Fruit fly (Drosophila melanogaster) whole organism, wandering third instar larva: ENCODE measurements around the gene CG42526.

ENCODE experiments used
- Abd-B ChIP-seq: fragments of >200 bp; optimal IDR thresholded peaks from 2 replicates; lab custom pipeline; 2017; ENCODE audit warnings: missing biosample characterization, missing genetic modification characterization
- CG32264 ChIP-seq: fragments of 200-800 bp; sonication (Bioruptor generic); optimal IDR thresholded peaks from 2 replicates; lab custom pipeline; 2016; ENCODE audit warnings: missing biosample characterization, missing genetic modification characterization
- CG9705 ChIP-seq: fragments of 200-800 bp; sonication (Bioruptor generic); optimal IDR thresholded peaks from 2 replicates; lab custom pipeline; 2018; ENCODE audit warnings: missing biosample characterization, mild to moderate bottlenecking, missing genetic modification characterization
- CrebA ChIP-seq: fragments of 200-800 bp; sonication (Bioruptor generic); optimal IDR thresholded peaks from 2 replicates; lab custom pipeline; 2016; ENCODE audit warnings: missing biosample characterization, mild to moderate bottlenecking, missing genetic modification characterization, borderline replicate concordance
- Dfd ChIP-seq: fragments of >200 bp; optimal IDR thresholded peaks from 2 replicates; lab custom pipeline; 2017; ENCODE audit warnings: missing biosample characterization, missing genetic modification characterization
- Dif ChIP-seq: fragments of 200-275, 200-300 bp; sonication (Bioruptor generic); optimal IDR thresholded peaks from 2 replicates; lab custom pipeline; 2018; ENCODE audit warnings: missing biosample characterization, missing genetic modification characterization; ENCODE audit not compliant: partially characterized antibody
- HLH106 ChIP-seq: fragments of 200-800 bp; optimal IDR thresholded peaks from 3 replicates; lab custom pipeline; 2019; ENCODE audit warnings: missing biosample characterization, mild to moderate bottlenecking, missing genetic modification characterization, moderate library complexity
- Hnf4 ChIP-seq: fragments of 200-800 bp; sonication (Bioruptor generic); optimal IDR thresholded peaks from 2 replicates; lab custom pipeline; 2016; ENCODE audit warnings: missing biosample characterization, mild to moderate bottlenecking, missing genetic modification characterization
- Hr83 ChIP-seq: fragments of 200-300 bp; sonication (Bioruptor generic); optimal IDR thresholded peaks from 2 replicates; lab custom pipeline; 2016; ENCODE audit warnings: missing biosample characterization, mild to moderate bottlenecking, missing genetic modification characterization, moderate library complexity; ENCODE audit not compliant: poor library complexity, severe bottlenecking
- Jra ChIP-seq: sonication (Bioruptor generic); optimal IDR thresholded peaks from 2 replicates; lab custom pipeline; 2016; ENCODE audit warnings: missing biosample characterization, missing genetic modification characterization
- Mio ChIP-seq: sonication (Bioruptor generic); optimal IDR thresholded peaks from 2 replicates; lab custom pipeline; 2016; ENCODE audit warnings: missing biosample characterization, missing genetic modification characterization
- Myc ChIP-seq: fragments of >200 bp; optimal IDR thresholded peaks from 2 replicates; lab custom pipeline; 2017
- N ChIP-seq: fragments of >200 bp; optimal IDR thresholded peaks from 2 replicates; lab custom pipeline; 2018; ENCODE audit warnings: missing biosample characterization, missing external identifiers, missing genetic modification characterization
- OdsH ChIP-seq: fragments of 200-800 bp; sonication (Bioruptor generic); optimal IDR thresholded peaks from 2 replicates; lab custom pipeline; 2016; ENCODE audit warnings: missing biosample characterization, mild to moderate bottlenecking, missing genetic modification characterization
- Rel ChIP-seq, 2 experiments: fragments of 200-800 bp; sonication (Bioruptor generic) in 1 of 2; optimal IDR thresholded peaks; 2 replicates in 1 of 2; 3 replicates in 1 of 2; lab custom pipeline; 2016 to 2019; ENCODE audit warnings: mild to moderate bottlenecking in 2 of 2, missing biosample characterization in 2 of 2, missing genetic modification characterization in 2 of 2, moderate library complexity in 1 of 2
- Sp1 ChIP-seq: fragments of 200-800 bp; sonication (Bioruptor generic); optimal IDR thresholded peaks from 3 replicates; lab custom pipeline; 2019; ENCODE audit warnings: missing biosample characterization, mild to moderate bottlenecking, missing genetic modification characterization, moderate library complexity
- Vsx2 ChIP-seq: fragments of 200-300, 225-300 bp; sonication (Bioruptor generic); optimal IDR thresholded peaks from 2 replicates; lab custom pipeline; 2018; ENCODE audit warnings: missing biosample characterization, missing genetic modification characterization; ENCODE audit not compliant: partially characterized antibody
- br ChIP-seq: fragments of 200-800 bp; sonication (Bioruptor generic); optimal IDR thresholded peaks from 2 replicates; lab custom pipeline; 2016; ENCODE audit warnings: missing biosample characterization, missing genetic modification characterization
- brk ChIP-seq: fragments of 200-800 bp; sonication (Bioruptor generic); optimal IDR thresholded peaks from 2 replicates; lab custom pipeline; 2016; ENCODE audit warnings: missing biosample characterization, mild to moderate bottlenecking, missing genetic modification characterization
- dl ChIP-seq, 2 experiments: fragments of 175-275, 200-275 bp in 1 of 2; fragments of 200-275 bp in 1 of 2; sonication (Bioruptor generic); optimal IDR thresholded peaks; lab custom pipeline; 2018; ENCODE audit warnings: mild to moderate bottlenecking in 2 of 2, missing biosample characterization in 2 of 2, missing genetic modification characterization in 2 of 2, moderate library complexity in 2 of 2; ENCODE audit not compliant: partially characterized antibody in 2 of 2, insufficient read depth in 1 of 2
- dmrt93B ChIP-seq: fragments of 200-800 bp; sonication (Bioruptor generic); optimal IDR thresholded peaks from 2 replicates; lab custom pipeline; 2018; ENCODE audit warnings: missing biosample characterization, mild to moderate bottlenecking, missing genetic modification characterization
- dsf ChIP-seq: sonication (Bioruptor generic); optimal IDR thresholded peaks from 2 replicates; lab custom pipeline; 2016; ENCODE audit warnings: missing biosample characterization, missing genetic modification characterization, borderline replicate concordance
- ey ChIP-seq: fragments of 200-800 bp; sonication (Bioruptor generic); optimal IDR thresholded peaks from 2 replicates; lab custom pipeline; 2016; ENCODE audit warnings: missing biosample characterization, missing genetic modification characterization
- foxo ChIP-seq, 2 experiments: fragments of 200-800 bp; sonication (Bioruptor generic); optimal IDR thresholded peaks; 2 replicates in 1 of 2; 3 replicates in 1 of 2; lab custom pipeline; 2016 to 2017; ENCODE audit warnings: missing biosample characterization in 2 of 2, missing genetic modification characterization in 2 of 2
- fru ChIP-seq: fragments of 200-800 bp; sonication (Bioruptor generic); optimal IDR thresholded peaks from 3 replicates; lab custom pipeline; 2016; ENCODE audit warnings: missing biosample characterization, mild to moderate bottlenecking, missing genetic modification characterization
- h ChIP-seq: fragments of 200-800 bp; sonication (Bioruptor generic); optimal IDR thresholded peaks from 3 replicates; lab custom pipeline; 2016; ENCODE audit warnings: missing biosample characterization, mild to moderate bottlenecking, missing genetic modification characterization
- jim ChIP-seq: fragments of 175-275, 200-325 bp; sonication (Bioruptor generic); optimal IDR thresholded peaks from 2 replicates; lab custom pipeline; 2016; ENCODE audit warnings: missing biosample characterization, mild to moderate bottlenecking, missing genetic modification characterization
- lola ChIP-seq: fragments of >200 bp; optimal IDR thresholded peaks from 2 replicates; lab custom pipeline; 2017; ENCODE audit warnings: missing biosample characterization, missing genetic modification characterization
- pan ChIP-seq: fragments of >200 bp; optimal IDR thresholded peaks from 2 replicates; lab custom pipeline; 2017
- psq ChIP-seq: fragments of 200-800 bp; sonication (Bioruptor generic); optimal IDR thresholded peaks from 3 replicates; lab custom pipeline; 2017; ENCODE audit warnings: missing biosample characterization, mild to moderate bottlenecking, missing genetic modification characterization, moderate library complexity
- rgr ChIP-seq: fragments of 200-800 bp; sonication (Bioruptor generic); optimal IDR thresholded peaks from 3 replicates; lab custom pipeline; 2016; ENCODE audit warnings: missing biosample characterization, mild to moderate bottlenecking, missing genetic modification characterization
- sage ChIP-seq: fragments of 200-800 bp; sonication (Bioruptor generic); optimal IDR thresholded peaks from 2 replicates; lab custom pipeline; 2016; ENCODE audit warnings: missing biosample characterization, mild to moderate bottlenecking, missing genetic modification characterization
- sv ChIP-seq: fragments of 200-800 bp; sonication (Bioruptor generic); optimal IDR thresholded peaks from 3 replicates; lab custom pipeline; 2016; ENCODE audit warnings: missing biosample characterization, missing genetic modification characterization
- tai ChIP-seq: sonication (Bioruptor generic); optimal IDR thresholded peaks from 2 replicates; lab custom pipeline; 2016; ENCODE audit warnings: missing biosample characterization, missing genetic modification characterization
- woc ChIP-seq: sonication (Bioruptor generic); optimal IDR thresholded peaks from 2 replicates; lab custom pipeline; 2016; ENCODE audit warnings: missing biosample characterization, mild to moderate bottlenecking, missing genetic modification characterization

The CG42526 gene

DNA sequence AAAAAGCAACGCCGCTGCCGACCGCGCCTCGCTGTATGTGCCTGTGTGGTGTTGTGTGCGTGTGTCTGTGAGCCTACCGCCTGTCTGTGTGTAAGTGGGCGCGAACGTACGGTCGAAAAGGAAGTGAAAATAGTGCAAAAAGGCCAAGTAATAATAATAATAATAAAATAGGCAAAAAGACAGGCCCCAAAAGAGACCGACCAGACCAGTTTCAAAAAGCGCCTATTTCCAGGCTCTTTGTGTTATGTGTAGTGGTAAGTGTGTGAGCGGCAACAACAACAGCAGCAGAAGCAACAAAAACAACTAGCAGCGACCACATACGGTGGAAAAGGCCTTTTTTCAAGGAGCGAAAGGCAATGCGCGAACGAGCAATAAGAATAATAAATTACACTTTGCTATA lies 27.6 kb upstream of the CG42526 start:
- TF ChIP-seq Jra (GFP tag; lab: Kevin White, UChicago), result no peak
- no peak for TF ChIP-seq CG32264
- no peak for TF ChIP-seq br
- no peak for TF ChIP-seq dsf (GFP tag; lab: Kevin White, UChicago)
- TF ChIP-seq sv (GFP tag; lab: Kevin White, UChicago), result no peak
- TF ChIP-seq fru, result no peak
- no peak for TF ChIP-seq HLH106 (tag; lab: Kevin White, UChicago)
- TF ChIP-seq CrebA (GFP tag; lab: Kevin White, UChicago), result no peak
- TF ChIP-seq CG9705 (GFP tag; lab: Kevin White, UChicago), result no peak
- no peak for TF ChIP-seq Dfd (GFP tag; lab: Kevin White, UChicago)
- no peak for TF ChIP-seq foxo (GFP tag; optimal IDR thresholded peaks at IDR 0.05; lab: Kevin White, UChicago)
- no peak for TF ChIP-seq Myc (lab: Kevin White, UChicago)
- no peak for TF ChIP-seq ey (GFP tag; lab: Kevin White, UChicago)
- TF ChIP-seq pan (lab: Kevin White, UChicago), result no peak
- no peak for TF ChIP-seq brk (GFP tag; lab: Kevin White, UChicago)
- no peak for TF ChIP-seq jim (GFP tag; lab: Kevin White, UChicago)
- no peak for TF ChIP-seq Dif
- TF ChIP-seq dl (GFP tag; optimal IDR thresholded peaks at IDR 0.05; lab: Kevin White, UChicago; ENCODE audit: insufficient read depth in 1 of 2, partially characterized antibody in 2 of 2), result no peak
- TF ChIP-seq sage (GFP tag; lab: Kevin White, UChicago), result no peak
- no peak for TF ChIP-seq Mio (GFP tag; lab: Kevin White, UChicago)

DNA sequence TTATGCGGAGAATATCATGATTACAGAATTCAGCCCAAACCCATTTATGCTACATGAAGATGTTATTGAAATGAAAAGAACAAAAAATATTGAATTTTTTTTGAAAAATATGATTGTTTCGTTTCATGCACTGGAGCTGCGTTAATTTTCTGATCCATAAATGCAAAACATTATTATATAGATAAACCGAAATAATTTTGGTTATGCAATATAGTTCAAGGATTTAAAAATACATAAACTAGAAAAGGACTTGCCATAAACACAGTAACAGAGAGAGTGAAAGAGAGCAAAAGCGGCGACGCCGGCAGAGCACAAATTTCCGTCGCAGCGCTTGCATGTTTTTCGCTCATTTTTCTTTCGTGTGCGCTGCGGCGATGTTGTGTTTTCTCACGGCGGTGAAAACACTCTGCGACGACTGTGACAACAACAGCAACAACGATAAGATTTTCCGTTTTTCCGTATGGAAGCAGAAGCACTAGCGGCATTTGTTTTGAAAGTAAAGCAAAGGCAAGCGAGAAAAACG lies 27.1 kb upstream of the CG42526 start:
- TF ChIP-seq fru (peak; percentile 89), br (peak; percentile 83), Hr83 (GFP tag; lab: Kevin White, UChicago) (no peak), Abd-B (GFP tag; lab: Kevin White, UChicago) (no peak), dsf (GFP tag; lab: Kevin White, UChicago) (peak; percentile 26), Myc (lab: Kevin White, UChicago) (no peak), tai (GFP tag; lab: Kevin White, UChicago) (peak; percentile 61), Sp1 (GFP tag; lab: Kevin White, UChicago) (peak; percentile 94), sage (GFP tag; lab: Kevin White, UChicago) (peak; percentile 82), pan (lab: Kevin White, UChicago) (no peak), ey (GFP tag; lab: Kevin White, UChicago) (peak; percentile 76), CrebA (GFP tag; lab: Kevin White, UChicago) (no peak), woc (GFP tag; lab: Kevin White, UChicago) (peak; percentile 89), psq (GFP tag; lab: Kevin White, UChicago) (peak; percentile 61), N (GFP tag; lab: Kevin White, UChicago) (no peak), h (peak; percentile 89), Dfd (GFP tag; lab: Kevin White, UChicago) (no peak), OdsH (peak; percentile 78), Vsx2 (GFP tag; lab: Kevin White, UChicago) (no peak), rgr (GFP tag; lab: Kevin White, UChicago) (peak; percentile 73), sv (GFP tag; lab: Kevin White, UChicago) (peak; percentile 70), foxo (GFP tag; optimal IDR thresholded peaks at IDR 0.05; lab: Kevin White, UChicago) (peak; percentile 0 to 86), jim (GFP tag; lab: Kevin White, UChicago) (no peak), lola (GFP tag; lab: Kevin White, UChicago) (no peak), dmrt93B (GFP tag; lab: Kevin White, UChicago) (peak; percentile 79), Hnf4 (GFP tag; lab: Kevin White, UChicago) (peak; percentile 62), Rel (GFP tag; optimal IDR thresholded peaks at IDR 0.05; lab: Kevin White, UChicago) (no peak), Rel (tag; optimal IDR thresholded peaks at IDR 0.05; lab: Kevin White, UChicago) (peak; percentile 61), HLH106 (tag; lab: Kevin White, UChicago) (peak; percentile 88), Jra (GFP tag; lab: Kevin White, UChicago) (peak; percentile 24), CG9705 (GFP tag; lab: Kevin White, UChicago) (peak; percentile 81), brk (GFP tag; lab: Kevin White, UChicago) (peak; percentile 84), CG32264 (peak; percentile 50)
